Worm (Caenorhabditis elegans): ENCODE data around the gene kvs-3.

Gene kvs-3

DNA sequence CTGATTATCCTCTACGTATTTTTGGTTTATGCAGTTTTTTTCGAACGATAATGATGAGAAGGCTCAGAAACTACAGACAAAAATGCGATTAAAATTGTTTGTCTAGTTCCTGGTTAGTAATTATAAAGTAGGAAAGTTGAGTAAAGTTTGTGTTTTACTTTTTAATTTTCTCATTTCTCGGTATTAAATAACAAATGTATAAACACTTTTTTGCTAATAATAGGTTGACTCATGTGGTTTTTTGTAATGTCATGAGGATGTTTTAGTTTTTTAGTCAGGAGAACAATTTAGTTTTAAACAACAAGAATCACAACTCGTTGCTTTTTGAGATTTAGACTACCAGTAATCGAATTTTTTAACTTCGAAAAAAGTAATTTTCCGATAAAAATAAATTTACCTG, 45.5 kb upstream of the kvs-3 start (continued):
- TF ChIP-seq jun-1 (tag; optimal IDR thresholded peaks at IDR 0.05), result no peak
- no peak for TF ChIP-seq zag-1 (tag; optimal IDR thresholded peaks at IDR 0.05)
- no peak for TF ChIP-seq nhr-237 (tag; optimal IDR thresholded peaks at IDR 0.05)
- no peak for TF ChIP-seq rnt-1 (tag; optimal IDR thresholded peaks at IDR 0.05)
- no peak for TF ChIP-seq vab-15 (tag; optimal IDR thresholded peaks at IDR 0.05)
- no peak for TF ChIP-seq nhr-12 (tag; optimal IDR thresholded peaks at IDR 0.05)
- TF ChIP-seq hpl-2 (GFP tag; optimal IDR thresholded peaks at IDR 0.05), result no peak
- TF ChIP-seq sox-4 (tag; optimal IDR thresholded peaks at IDR 0.05), result peak; percentile 19
- TF ChIP-seq efl-1 (optimal IDR thresholded peaks at IDR 0.05), result no peak
- TF ChIP-seq efl-1 (GFP tag; optimal IDR thresholded peaks at IDR 0.05 in 1 of 2), result no peak
- TF ChIP-seq C34B4.2 (tag; optimal IDR thresholded peaks at IDR 0.05), result no peak
- TF ChIP-seq tlp-1 (tag; optimal IDR thresholded peaks at IDR 0.05), result no peak
- TF ChIP-seq blmp-1 (tag; optimal IDR thresholded peaks at IDR 0.05), result no peak
- no peak for TF ChIP-seq pqm-1 (tag; optimal IDR thresholded peaks at IDR 0.05)
- TF ChIP-seq ztf-4 (tag; optimal IDR thresholded peaks at IDR 0.05), result no peak
- TF ChIP-seq ama-1 (optimal IDR thresholded peaks at IDR 0.05), result no peak
- TF ChIP-seq lin-14 (GFP tag; optimal IDR thresholded peaks at IDR 0.05), result peak; percentile 31
- TF ChIP-seq nhr-77 (tag; optimal IDR thresholded peaks at IDR 0.05), result no peak
- TF ChIP-seq fkh-8 (tag; optimal IDR thresholded peaks at IDR 0.05), result peak; percentile 54
- no peak for TF ChIP-seq ces-1 (GFP tag; optimal IDR thresholded peaks at IDR 0.05)
- TF ChIP-seq lin-15B (tag; optimal IDR thresholded peaks at IDR 0.05), result no peak
- TF ChIP-seq nhr-85 (tag), result no peak
- no peak for TF ChIP-seq alr-1 (tag; optimal IDR thresholded peaks at IDR 0.05; ENCODE audit: borderline replicate concordance)
- no peak for TF ChIP-seq irx-1 (tag; optimal IDR thresholded peaks at IDR 0.05)
- TF ChIP-seq nhr-76 (tag; optimal IDR thresholded peaks at IDR 0.05), result no peak
- TF ChIP-seq lin-35 (GFP tag; optimal IDR thresholded peaks at IDR 0.05), result no peak
- TF ChIP-seq Y116A8C.19 (tag; optimal IDR thresholded peaks at IDR 0.05; ENCODE audit: borderline replicate concordance), result no peak
- no peak for TF ChIP-seq nhr-19 (GFP tag; conservative IDR thresholded peaks at IDR 0.05)
- no peak for TF ChIP-seq unc-30 (tag; optimal IDR thresholded peaks at IDR 0.05)

ce11 chrV:9273587-9273986, 44.5 kb upstream of the kvs-3 start:
- no peak for TF ChIP-seq nhr-11 (tag; optimal IDR thresholded peaks at IDR 0.05)
- peak; percentile 58 for TF ChIP-seq fkh-10 (GFP tag; optimal IDR thresholded peaks at IDR 0.05)
- TF ChIP-seq rnt-1 (tag; optimal IDR thresholded peaks at IDR 0.05), result peak; percentile 61
- peak; percentile 48 to 70 for TF ChIP-seq efl-1 (optimal IDR thresholded peaks at IDR 0.05)
- peak; percentile 35 to 69 for TF ChIP-seq efl-1 (GFP tag; optimal IDR thresholded peaks at IDR 0.05 in 1 of 2)
- peak; percentile 15 to 83 (median 66) for TF ChIP-seq ceh-82 (tag; optimal IDR thresholded peaks at IDR 0.05)
- TF ChIP-seq tlp-1 (tag; optimal IDR thresholded peaks at IDR 0.05), result no peak
- TF ChIP-seq nhr-20 (tag; optimal IDR thresholded peaks at IDR 0.05), result peak; percentile 81
- TF ChIP-seq ama-1 (optimal IDR thresholded peaks at IDR 0.05), result no peak
- peak; percentile 63 for TF ChIP-seq unc-86 (tag; optimal IDR thresholded peaks at IDR 0.05)
- peak; percentile 9 for TF ChIP-seq lin-13 (GFP tag; optimal IDR thresholded peaks at IDR 0.05)
- peak; percentile 4 for TF ChIP-seq blmp-1 (tag; optimal IDR thresholded peaks at IDR 0.05)
- TF ChIP-seq alr-1 (tag; optimal IDR thresholded peaks at IDR 0.05; ENCODE audit: borderline replicate concordance), result no peak
- TF ChIP-seq nhr-85 (tag), result peak; percentile 69
- no peak for TF ChIP-seq pag-3 (tag; optimal IDR thresholded peaks at IDR 0.05; ENCODE audit: borderline replicate concordance, insufficient read depth)
- TF ChIP-seq dpl-1 (GFP tag; optimal IDR thresholded peaks at IDR 0.05), result peak in 1 of 3 experiments; percentile 30
- TF ChIP-seq lin-39 (tag; optimal IDR thresholded peaks at IDR 0.05), result no peak
- TF ChIP-seq lir-3 (tag; optimal IDR thresholded peaks at IDR 0.05; ENCODE audit: poor library complexity), result no peak
- no peak for TF ChIP-seq nhr-28 (tag; optimal IDR thresholded peaks at IDR 0.05)
- no peak for TF ChIP-seq C04F5.9 (tag; optimal IDR thresholded peaks at IDR 0.05)
- peak; percentile 42 for TF ChIP-seq dsc-1 (tag; optimal IDR thresholded peaks at IDR 0.05)
- no peak for TF ChIP-seq ztf-11 (tag; optimal IDR thresholded peaks at IDR 0.05)
- TF ChIP-seq irx-1 (tag; optimal IDR thresholded peaks at IDR 0.05), result peak; percentile 39
- peak in 1 of 6 experiments; percentile 48 for TF ChIP-seq elt-3 (tag; optimal IDR thresholded peaks at IDR 0.05)
- TF ChIP-seq ceh-90 (tag; optimal IDR thresholded peaks at IDR 0.05), result no peak
- TF ChIP-seq xbp-1 (tag; optimal IDR thresholded peaks at IDR 0.05), result peak; percentile 54
- TF ChIP-seq unc-98 (GFP tag; IDR thresholded peaks at IDR 0.05), result no peak
- peak; percentile 35 to 44 for TF ChIP-seq lin-35 (GFP tag; optimal IDR thresholded peaks at IDR 0.05)
- TF ChIP-seq Y116A8C.19 (tag; optimal IDR thresholded peaks at IDR 0.05; ENCODE audit: borderline replicate concordance), result no peak
- TF ChIP-seq isw-1 (GFP tag; IDR thresholded peaks at IDR 0.05), result peak; percentile 49
- TF ChIP-seq egl-27 (tag; optimal IDR thresholded peaks at IDR 0.05), result peak in 1 of 2 experiments; percentile 70
- peak in 1 of 2 experiments; percentile 67 for TF ChIP-seq mdl-1 (tag; optimal IDR thresholded peaks at IDR 0.05)
- TF ChIP-seq zag-1 (tag; optimal IDR thresholded peaks at IDR 0.05), result no peak
- TF ChIP-seq tbx-2 (tag; optimal IDR thresholded peaks at IDR 0.05), result peak; percentile 75
- no peak for TF ChIP-seq aly-2 (tag; optimal IDR thresholded peaks at IDR 0.05)

Measured in whole organism, L1 larva.